Fruit fly (Drosophila melanogaster) whole organism, embryonic: ENCODE data around the gene Ir87a.

Experiments used
- ATbp ChIP-seq: fragments of 200-800 bp; sonication (Bioruptor generic); optimal IDR thresholded peaks from 2 replicates; lab custom pipeline; 2017; ENCODE audit warnings: missing biosample characterization, mild to moderate bottlenecking, missing genetic modification characterization, missing genetic modification reagents
- Abd-B ChIP-seq: fragments of 200-800 bp; sonication (Bioruptor generic); optimal IDR thresholded peaks from 2 replicates; lab custom pipeline; 2018; ENCODE audit warnings: missing biosample characterization, mild to moderate bottlenecking, missing genetic modification characterization, moderate library complexity
- Adf1 ChIP-seq: fragments of 200-800 bp; sonication (Bioruptor generic); IDR thresholded peaks from 2 replicates; pipeline ENCODE4 v1.3.6; 2022; ENCODE audit warnings: missing biosample characterization, missing genetic modification characterization
- Aef1 ChIP-seq: fragments of 200-800 bp; sonication (Bioruptor generic); IDR thresholded peaks from 3 replicates; pipeline ENCODE4 v1.3.6; 2022; ENCODE audit warnings: missing biosample characterization, missing genetic modification characterization
- B-H2 ChIP-seq: fragments of 200-800 bp; sonication (Bioruptor generic); optimal IDR thresholded peaks from 2 replicates; lab custom pipeline; 2018; ENCODE audit warnings: missing biosample characterization, mild to moderate bottlenecking, missing genetic modification characterization
- CG11398 ChIP-seq: fragments of 200-800 bp; sonication (Bioruptor generic); optimal IDR thresholded peaks from 2 replicates; lab custom pipeline; 2016; ENCODE audit warnings: missing biosample characterization, missing genetic modification characterization
- CG12104 ChIP-seq: fragments of 200-800 bp; sonication (Bioruptor generic); optimal IDR thresholded peaks from 3 replicates; lab custom pipeline; 2016; ENCODE audit warnings: missing biosample characterization, missing genetic modification characterization
- CG12236 ChIP-seq: fragments of 200-800 bp; sonication (Bioruptor generic); optimal IDR thresholded peaks from 2 replicates; lab custom pipeline; 2016; ENCODE audit warnings: missing biosample characterization, missing genetic modification characterization
- CG12769 ChIP-seq: fragments of 200-800 bp; sonication (Bioruptor generic); optimal IDR thresholded peaks from 2 replicates; lab custom pipeline; 2019; ENCODE audit warnings: missing biosample characterization, mild to moderate bottlenecking, missing genetic modification characterization, moderate library complexity
- CG13424 ChIP-seq: fragments of 200-800 bp; sonication (Bioruptor generic); optimal IDR thresholded peaks from 2 replicates; lab custom pipeline; 2019; ENCODE audit warnings: missing biosample characterization, mild to moderate bottlenecking, missing genetic modification characterization, moderate library complexity
- CG13624 ChIP-seq: fragments of 200-800 bp; sonication (Bioruptor generic); optimal IDR thresholded peaks from 2 replicates; lab custom pipeline; 2016; ENCODE audit warnings: missing biosample characterization, missing genetic modification characterization
- CG1529 ChIP-seq: fragments of 200-800 bp; sonication (Bioruptor generic); optimal IDR thresholded peaks from 3 replicates; lab custom pipeline; 2018; ENCODE audit warnings: missing biosample characterization, missing genetic modification characterization
- CG16863 ChIP-seq: fragments of 200-800 bp; sonication (Bioruptor generic); optimal IDR thresholded peaks from 3 replicates; lab custom pipeline; 2016; ENCODE audit warnings: missing biosample characterization, missing genetic modification characterization
- CG18476 ChIP-seq: fragments of 200-800 bp; sonication (Bioruptor generic); optimal IDR thresholded peaks from 2 replicates; lab custom pipeline; 2016; ENCODE audit warnings: missing biosample characterization, mild to moderate bottlenecking, missing genetic modification characterization
- CG2129 ChIP-seq: fragments of 200-800 bp; sonication (Bioruptor generic); IDR thresholded peaks from 2 replicates; pipeline ENCODE4 v1.3.6; 2022; ENCODE audit warnings: missing biosample characterization, missing genetic modification characterization; ENCODE audit not compliant: partially characterized antibody
- CG2712 ChIP-seq: fragments of 200-800 bp; optimal IDR thresholded peaks from 3 replicates; lab custom pipeline; 2019; ENCODE audit warnings: missing biosample characterization, mild to moderate bottlenecking, missing genetic modification characterization, moderate library complexity
- CG2875 ChIP-seq: fragments of 200-800 bp; sonication (Bioruptor generic); optimal IDR thresholded peaks from 2 replicates; lab custom pipeline; 2017; ENCODE audit warnings: missing biosample characterization, mild to moderate bottlenecking, missing genetic modification characterization, missing genetic modification reagents
- CG32532 ChIP-seq: fragments of 200-800 bp; sonication (Bioruptor generic); IDR thresholded peaks from 2 replicates; pipeline ENCODE4 v1.3.6; 2022; ENCODE audit warnings: missing biosample characterization, missing genetic modification characterization
- CG6272 ChIP-seq: fragments of 200-800 bp; sonication (Bioruptor generic); IDR thresholded peaks from 2 replicates; pipeline ENCODE4 v1.3.6; 2022; ENCODE audit warnings: missing biosample characterization, missing genetic modification characterization
- CG8290 ChIP-seq, 3 experiments: fragments of 200-800 bp; sonication (Bioruptor generic); optimal IDR thresholded peaks; 2 replicates each; lab custom pipeline; 2016 to 2019; ENCODE audit warnings: missing biosample characterization in 3 of 3, missing genetic modification characterization in 3 of 3, mild to moderate bottlenecking in 2 of 3, moderate library complexity in 1 of 3
- Dbx ChIP-seq: fragments of 200-800 bp; sonication (Bioruptor generic); IDR thresholded peaks from 3 replicates; pipeline ENCODE4 v1.3.6; 2022; ENCODE audit warnings: missing biosample characterization, missing genetic modification characterization
- Eip74EF ChIP-seq, 2 experiments: fragments of 200-800 bp in 1 of 2; fragments of >200 bp in 1 of 2; sonication (Bioruptor generic) in 1 of 2; optimal IDR thresholded peaks; 2 replicates each; lab custom pipeline; 2017 to 2019; ENCODE audit warnings: missing biosample characterization in 2 of 2, missing genetic modification characterization in 2 of 2, mild to moderate bottlenecking in 1 of 2, moderate library complexity in 1 of 2
- Fer1 ChIP-seq: fragments of 200-800 bp; sonication (Bioruptor generic); optimal IDR thresholded peaks from 2 replicates; lab custom pipeline; 2017; ENCODE audit warnings: missing biosample characterization, mild to moderate bottlenecking, missing genetic modification characterization
- Hmx ChIP-seq: fragments of 200-800 bp; sonication (Bioruptor generic); optimal IDR thresholded peaks from 2 replicates; lab custom pipeline; 2016; ENCODE audit warnings: missing biosample characterization, missing genetic modification characterization
- Hr3 ChIP-seq: fragments of 200-800 bp; sonication (Bioruptor generic); optimal IDR thresholded peaks from 3 replicates; lab custom pipeline; 2016; ENCODE audit warnings: missing biosample characterization, missing genetic modification characterization
- Hr78 ChIP-seq, 2 experiments: fragments of 200-800 bp in 1 of 2; fragments of >200 bp in 1 of 2; sonication (Bioruptor generic) in 1 of 2; optimal IDR thresholded peaks; 2 replicates each; lab custom pipeline; 2017 to 2019; ENCODE audit warnings: missing biosample characterization in 2 of 2, missing genetic modification characterization in 2 of 2, mild to moderate bottlenecking in 1 of 2, moderate library complexity in 1 of 2
- Myb ChIP-seq: fragments of 200-800 bp; sonication (Bioruptor generic); optimal IDR thresholded peaks from 2 replicates; lab custom pipeline; 2016; ENCODE audit warnings: missing biosample characterization, missing genetic modification characterization
- PHDP ChIP-seq: fragments of 200-800 bp; sonication (Bioruptor generic); optimal IDR thresholded peaks from 3 replicates; lab custom pipeline; 2018; ENCODE audit warnings: missing biosample characterization, mild to moderate bottlenecking, missing genetic modification characterization, moderate library complexity
- Ptx1 ChIP-seq: fragments of 200-800 bp; sonication (Bioruptor generic); IDR thresholded peaks from 2 replicates; pipeline ENCODE4 v1.3.6; 2022; ENCODE audit warnings: missing biosample characterization, missing genetic modification characterization
- Rfx ChIP-seq: fragments of 200-800 bp; sonication (Bioruptor generic); IDR thresholded peaks from 2 replicates; pipeline ENCODE4 v1.3.6; 2022; ENCODE audit warnings: missing biosample characterization, missing genetic modification characterization
- Sox100B ChIP-seq: fragments of 200-800 bp; sonication (Bioruptor generic); optimal IDR thresholded peaks from 3 replicates; lab custom pipeline; 2018; ENCODE audit warnings: missing biosample characterization, mild to moderate bottlenecking, missing genetic modification characterization
- Xbp1 ChIP-seq: fragments of 200-800 bp; sonication (Bioruptor generic); optimal IDR thresholded peaks from 3 replicates; lab custom pipeline; 2016; ENCODE audit warnings: missing biosample characterization, mild to moderate bottlenecking, missing genetic modification characterization
- Xrp1 ChIP-seq: fragments of 200-800 bp; sonication (Bioruptor generic); IDR thresholded peaks from 2 replicates; pipeline ENCODE4 v1.3.6; 2022; ENCODE audit warnings: missing biosample characterization, missing genetic modification characterization
- az2 ChIP-seq: fragments of 200-800 bp; sonication (Bioruptor generic); optimal IDR thresholded peaks from 3 replicates; lab custom pipeline; 2016; ENCODE audit warnings: missing biosample characterization, missing genetic modification characterization
- br ChIP-seq: fragments of >200 bp; optimal IDR thresholded peaks from 2 replicates; lab custom pipeline; 2017
- dmrt11E ChIP-seq: fragments of 200-800 bp; sonication (Bioruptor generic); optimal IDR thresholded peaks from 3 replicates; lab custom pipeline; 2018; ENCODE audit warnings: missing biosample characterization, mild to moderate bottlenecking, missing genetic modification characterization, moderate library complexity
- esg ChIP-seq: fragments of 200-800 bp; sonication (Bioruptor generic); conservative IDR thresholded peaks from 2 replicates; pipeline ENCODE4 v1.3.6; 2022; ENCODE audit warnings: missing biosample characterization, missing genetic modification characterization
- gcm ChIP-seq: fragments of 200-800 bp; sonication (Bioruptor generic); optimal IDR thresholded peaks from 2 replicates; lab custom pipeline; 2019; ENCODE audit warnings: missing biosample characterization, mild to moderate bottlenecking, missing genetic modification characterization, moderate library complexity
- her ChIP-seq: fragments of 200-800 bp; sonication (Bioruptor generic); optimal IDR thresholded peaks from 2 replicates; lab custom pipeline; 2016; ENCODE audit warnings: missing biosample characterization, missing genetic modification characterization
- lola ChIP-seq, 3 experiments: fragments of >200 bp in 2 of 3; fragments of 200-800 bp in 1 of 3; sonication (Bioruptor generic) in 1 of 3; optimal IDR thresholded peaks; 2 replicates each; lab custom pipeline; 2017 to 2019; ENCODE audit warnings: missing biosample characterization in 3 of 3, missing genetic modification characterization in 3 of 3, mild to moderate bottlenecking in 1 of 3, moderate library complexity in 1 of 3
- luna ChIP-seq: fragments of 200-800 bp; sonication (Bioruptor generic); optimal IDR thresholded peaks from 2 replicates; lab custom pipeline; 2016; ENCODE audit warnings: missing biosample characterization, missing genetic modification characterization
- maf-S ChIP-seq: fragments of 200-800 bp; sonication (Bioruptor generic); optimal IDR thresholded peaks from 2 replicates; lab custom pipeline; 2016; ENCODE audit warnings: missing biosample characterization, missing genetic modification characterization
- pzg ChIP-seq: fragments of 200-800 bp; sonication (Bioruptor generic); optimal IDR thresholded peaks from 3 replicates; lab custom pipeline; 2018; ENCODE audit warnings: missing biosample characterization, mild to moderate bottlenecking, missing genetic modification characterization, moderate library complexity
- so ChIP-seq: fragments of 200-800 bp; sonication (Bioruptor generic); IDR thresholded peaks from 3 replicates; pipeline ENCODE4 v1.3.6; 2022; ENCODE audit warnings: missing biosample characterization, missing genetic modification characterization
- sob ChIP-seq: fragments of 200-800 bp; sonication (Bioruptor generic); IDR thresholded peaks from 2 replicates; pipeline ENCODE4 v1.3.6; 2022; ENCODE audit warnings: missing biosample characterization, missing genetic modification characterization
- stc ChIP-seq: fragments of 200-800 bp; sonication (Bioruptor generic); IDR thresholded peaks from 2 replicates; pipeline ENCODE4 v1.3.6; 2022; ENCODE audit warnings: missing biosample characterization, missing genetic modification characterization
- tin ChIP-seq: fragments of 200-800 bp; sonication (Bioruptor generic); optimal IDR thresholded peaks from 3 replicates; lab custom pipeline; 2016; ENCODE audit warnings: missing biosample characterization, missing genetic modification characterization
- unpg ChIP-seq: fragments of 200-800 bp; sonication (Bioruptor generic); optimal IDR thresholded peaks from 3 replicates; lab custom pipeline; 2018; ENCODE audit warnings: missing biosample characterization, mild to moderate bottlenecking, missing genetic modification characterization, moderate library complexity
- zf30C ChIP-seq: fragments of 200-800 bp; sonication (Bioruptor generic); optimal IDR thresholded peaks from 3 replicates; lab custom pipeline; 2018; ENCODE audit warnings: missing biosample characterization, mild to moderate bottlenecking, missing genetic modification characterization

Ir87a gene

DNA sequence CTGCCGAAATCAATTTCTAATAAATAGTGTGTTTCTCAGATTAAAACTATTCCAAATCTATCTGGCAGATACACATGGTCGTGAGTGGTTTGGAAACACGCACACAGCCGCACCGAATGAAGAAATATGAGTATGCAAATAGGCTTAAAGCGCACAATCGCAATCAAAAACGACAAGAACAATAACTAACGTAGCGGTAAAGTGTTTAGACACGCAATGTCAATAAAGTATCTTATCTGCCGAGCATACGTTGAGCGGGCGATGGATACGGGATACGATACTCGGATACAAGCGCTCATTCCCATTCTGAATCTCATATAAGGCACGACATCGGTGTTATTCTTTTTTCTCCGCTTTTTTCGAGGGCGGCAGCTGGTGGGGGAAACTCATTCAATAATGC, 26.0 kb downstream of the Ir87a start (continued):
- peak; percentile 37 for TF ChIP-seq CG12769 (tag; lab: Kevin White, UChicago)

dm6 chr3R:13446489-13446888, 26.4 kb downstream of the Ir87a start:
- TF ChIP-seq Abd-B (GFP tag; lab: Kevin White, UChicago) (peak; percentile 46), CG1529 (no peak), Xbp1 (GFP tag; lab: Kevin White, UChicago) (peak; percentile 22), CG12236 (no peak), CG12104 (no peak), tin (GFP tag; lab: Kevin White, UChicago) (no peak), PHDP (tag; lab: Kevin White, UChicago) (peak; percentile 69), gcm (GFP tag; lab: Kevin White, UChicago) (no peak), luna (no peak), Hr78 (GFP tag; optimal IDR thresholded peaks at IDR 0.05; lab: Kevin White, UChicago) (no peak), lola (GFP tag; optimal IDR thresholded peaks at IDR 0.05; lab: Kevin White, UChicago) (peak in 1 of 3 experiments; percentile 64), stc (GFP tag; lab: Robert Waterston, UW) (no peak), dmrt11E (tag; lab: Kevin White, UChicago) (peak; percentile 60), B-H2 (no peak), CG32532 (GFP tag; lab: Robert Waterston, UW) (peak; percentile 46; the same call in 1 of the 2 replicates), Fer1 (GFP tag; lab: Kevin White, UChicago) (peak; percentile 29), CG13624 (GFP tag; lab: Kevin White, UChicago) (no peak), Rfx (GFP tag; lab: Robert Waterston, UW) (peak; percentile 54), esg (GFP tag; lab: Robert Waterston, UW) (no peak; the same call in 1 of the 2 replicates), sob (GFP tag; lab: Robert Waterston, UW) (no peak), CG8290 (GFP tag; optimal IDR thresholded peaks at IDR 0.05; lab: Kevin White, UChicago) (no peak), CG8290 (tag; optimal IDR thresholded peaks at IDR 0.05; lab: Kevin White, UChicago) (peak in 1 of 2 experiments; percentile 50), Hr3 (GFP tag; lab: Kevin White, UChicago) (peak; percentile 28), CG18476 (no peak), Myb (no peak), unpg (GFP tag; lab: Kevin White, UChicago) (peak; percentile 69), CG6272 (0 out of 2 replicates have a peak, but pooled peaks have one; percentile 11), Hmx (GFP tag; lab: Kevin White, UChicago) (peak; percentile 21), Sox100B (GFP tag; lab: Kevin White, UChicago) (peak; percentile 34), CG16863 (GFP tag; lab: Kevin White, UChicago) (peak; percentile 13), CG11398 (GFP tag; lab: Kevin White, UChicago) (no peak), Dbx (GFP tag; lab: Robert Waterston, UW) (no peak), maf-S (GFP tag; lab: Kevin White, UChicago) (no peak), CG2712 (peak; percentile 77), ATbp (GFP tag; lab: Kevin White, UChicago) (no peak), az2 (GFP tag; lab: Kevin White, UChicago) (peak; percentile 19), CG2875 (GFP tag; lab: Kevin White, UChicago) (no peak), so (GFP tag; lab: Robert Waterston, UW) (no peak), Aef1 (no peak), Ptx1 (peak; percentile 34), br (no peak), zf30C (GFP tag; lab: Kevin White, UChicago) (no peak), CG13424 (tag; lab: Kevin White, UChicago) (peak; percentile 44), CG2129 (GFP tag; lab: Robert Waterston, UW) (no peak), Xrp1 (peak; percentile 60), pzg (GFP tag; lab: Kevin White, UChicago) (no peak), her (GFP tag; lab: Kevin White, UChicago) (no peak), Adf1 (GFP tag; lab: Robert Waterston, UW) (no peak), Eip74EF (GFP tag; optimal IDR thresholded peaks at IDR 0.05; lab: Kevin White, UChicago) (no peak)
